Fruit fly (Drosophila melanogaster) S2 (cell line): ENCODE data around the gene CG6675.

Source experiments
- CG8478 ChIP-seq: fragments of >200 bp; optimal IDR thresholded peaks from 2 replicates; lab custom pipeline; 2018
- CTCF ChIP-seq, 2 experiments: fragments of >200 bp; optimal IDR thresholded peaks; 2 replicates each; lab custom pipeline; 2018

dm6 chr2L:22142696-22143176 is 34.0 kb downstream of the CG6675 start:
- no peak for TF ChIP-seq CTCF (optimal IDR thresholded peaks at IDR 0.05; lab: Kevin White, UChicago)
- TF ChIP-seq CG8478 (lab: Kevin White, UChicago) = no peak
